Worm (Caenorhabditis elegans): Measurements from ENCODE around the gene gpa-8.

- TF ChIP-seq nhr-12 (tag; optimal IDR thresholded peaks at IDR 0.05) (no peak), unc-62 (GFP tag; optimal IDR thresholded peaks at IDR 0.05) (no peak), egl-5 (tag; optimal IDR thresholded peaks at IDR 0.05) (no peak)
These were observed 27.1 kb upstream of the gpa-8 start for ce11 chrV:12667397-12667796.

Measured in whole organism, L3 larva.